Worm (Caenorhabditis elegans) whole organism, young adult: ENCODE measurements around the gene hlh-27.
"Not testable (repeated sequence)": the region's sequence is repeated elsewhere in the genome, so short reads cannot be mapped to it uniquely, and the experiment has no call there.

ENCODE experiments used
- B0019.2 ChIP-seq: fragments of 200-800 bp; sonication (Bioruptor generic); conservative IDR thresholded peaks from 2 replicates; pipeline ENCODE4 v1.3.6; 2022; ENCODE audit warnings: missing genetic modification reagents, missing genetic modification characterization, missing compliant biosample characterization
- B0035.1 ChIP-seq: sonication (generic microtip); optimal IDR thresholded peaks from 2 replicates; lab custom pipeline; 2016; ENCODE audit warnings: missing genetic modification characterization, mild to moderate bottlenecking, missing compliant biosample characterization, missing genotype, missing genetic modification reagents
- B0261.1 ChIP-seq: sonication (generic microtip); optimal IDR thresholded peaks from 2 replicates; lab custom pipeline; 2016; ENCODE audit warnings: mild to moderate bottlenecking, missing genetic modification characterization, moderate library complexity, missing compliant biosample characterization
- B0336.3 ChIP-seq: fragments of 200-800 bp; sonication (Bioruptor generic); IDR thresholded peaks from 2 replicates; pipeline ENCODE4 v1.3.6; 2022; ENCODE audit warnings: missing genetic modification characterization, missing compliant biosample characterization
- D2030.7 ChIP-seq: fragments of 200-800 bp; sonication (Bioruptor generic); IDR thresholded peaks from 2 replicates; pipeline ENCODE4 v1.3.6; 2022; ENCODE audit warnings: missing genetic modification reagents, missing genetic modification characterization, missing compliant biosample characterization
- F22D6.2 ChIP-seq: sonication (generic microtip); optimal IDR thresholded peaks from 2 replicates; lab custom pipeline; 2016; ENCODE audit warnings: mild to moderate bottlenecking, missing genetic modification characterization, missing compliant biosample characterization
- F33H1.4 ChIP-seq: fragments of 200-800 bp; sonication (Bioruptor generic); IDR thresholded peaks from 2 replicates; pipeline ENCODE4 v1.3.6; 2022; ENCODE audit warnings: missing genetic modification reagents, missing genetic modification characterization, missing compliant biosample characterization
- F37B4.10 ChIP-seq: fragments of 200-800 bp; sonication (Bioruptor generic); IDR thresholded peaks from 2 replicates; pipeline ENCODE4 v1.3.6; 2022; ENCODE audit warnings: missing genetic modification characterization, missing compliant biosample characterization
- F39B2.1 ChIP-seq: fragments of 200-800 bp; sonication (Bioruptor generic); IDR thresholded peaks from 2 replicates; pipeline ENCODE4 v1.3.6; 2022; ENCODE audit warnings: missing genetic modification reagents, missing genetic modification characterization, missing compliant biosample characterization
- F57C9.4 ChIP-seq: sonication (generic microtip); optimal IDR thresholded peaks from 2 replicates; lab custom pipeline; 2017; ENCODE audit warnings: mild to moderate bottlenecking, missing genetic modification characterization, missing compliant biosample characterization
- K11D2.4 ChIP-seq: fragments of 200-800 bp; sonication (Bioruptor generic); IDR thresholded peaks from 2 replicates; pipeline ENCODE4 v1.3.6; 2022; ENCODE audit warnings: missing genetic modification reagents, missing genetic modification characterization, missing compliant biosample characterization
- T07F8.4 ChIP-seq: sonication (generic microtip); optimal IDR thresholded peaks from 2 replicates; lab custom pipeline; 2016; ENCODE audit warnings: mild to moderate bottlenecking, missing genetic modification characterization, moderate library complexity, missing compliant biosample characterization
- Y53F4B.3 ChIP-seq: fragments of 200-800 bp; sonication (Bioruptor generic); IDR thresholded peaks from 2 replicates; pipeline ENCODE4 v1.3.6; 2022; ENCODE audit warnings: missing genetic modification reagents, missing genetic modification characterization, missing compliant biosample characterization
- Y56A3A.18 ChIP-seq: fragments of 200-800 bp; sonication (Bioruptor generic); IDR thresholded peaks from 2 replicates; pipeline ENCODE4 v1.3.6; 2022; ENCODE audit warnings: missing genetic modification reagents, missing genetic modification characterization, missing compliant biosample characterization
- Y79H2A.3 ChIP-seq: fragments of 200-800 bp; sonication (Bioruptor generic); conservative IDR thresholded peaks from 2 replicates; pipeline ENCODE4 v1.3.6; 2022; ENCODE audit warnings: missing genetic modification reagents, missing genetic modification characterization, missing compliant biosample characterization
- ZK185.1 ChIP-seq: sonication (generic microtip); optimal IDR thresholded peaks from 2 replicates; lab custom pipeline; 2016; ENCODE audit warnings: mild to moderate bottlenecking, missing genetic modification characterization, missing compliant biosample characterization; ENCODE audit not compliant: poor library complexity, severe bottlenecking
- attf-6 ChIP-seq: fragments of 200-800 bp; sonication (Bioruptor generic); IDR thresholded peaks from 2 replicates; pipeline ENCODE4 v1.3.6; 2022; ENCODE audit warnings: missing genetic modification reagents, missing genetic modification characterization, missing compliant biosample characterization
- bed-1 ChIP-seq: fragments of 200-800 bp; sonication (Bioruptor generic); IDR thresholded peaks from 2 replicates; pipeline ENCODE4 v1.3.6; 2022; ENCODE audit warnings: missing genetic modification reagents, missing genetic modification characterization, missing compliant biosample characterization
- cebp-2 ChIP-seq: fragments of 200-800 bp; sonication (Bioruptor generic); IDR thresholded peaks from 2 replicates; pipeline ENCODE4 v1.3.6; 2022; ENCODE audit warnings: missing genetic modification characterization, missing compliant biosample characterization
- ceh-58 ChIP-seq: fragments of 200-800 bp; sonication (Bioruptor generic); IDR thresholded peaks from 2 replicates; pipeline ENCODE4 v1.3.6; 2022; ENCODE audit warnings: missing genetic modification characterization, missing compliant biosample characterization
- dox-1 ChIP-seq: fragments of 200-800 bp; sonication (Bioruptor generic); IDR thresholded peaks from 2 replicates; pipeline ENCODE4 v1.3.6; 2022; ENCODE audit warnings: missing genetic modification reagents, missing genetic modification characterization, missing compliant biosample characterization
- egl-18 ChIP-seq: fragments of 200-800 bp; sonication (Bioruptor generic); IDR thresholded peaks from 2 replicates; pipeline ENCODE4 v1.3.6; 2022; ENCODE audit warnings: missing genetic modification reagents, missing genetic modification characterization, missing compliant biosample characterization
- ets-4 ChIP-seq: fragments of 200-800 bp; sonication (Bioruptor generic); optimal IDR thresholded peaks from 2 replicates; lab custom pipeline; 2018; ENCODE audit warnings: mild to moderate bottlenecking, missing genetic modification characterization, missing compliant biosample characterization
- gei-17 ChIP-seq: fragments of 200-800 bp; sonication (Bioruptor generic); optimal IDR thresholded peaks from 2 replicates; lab custom pipeline; 2018; ENCODE audit warnings: mild to moderate bottlenecking, missing genetic modification characterization, missing compliant biosample characterization
- hlh-26 ChIP-seq: fragments of 200-800 bp; sonication (Bioruptor generic); conservative IDR thresholded peaks from 2 replicates; pipeline ENCODE4 v1.3.6; 2022; ENCODE audit warnings: missing genetic modification reagents, missing genetic modification characterization, missing compliant biosample characterization
- hmg-1.2 ChIP-seq: fragments of 200-800 bp; sonication (Bioruptor generic); IDR thresholded peaks from 2 replicates; pipeline ENCODE4 v1.3.6; 2022; ENCODE audit warnings: missing genetic modification reagents, missing genetic modification characterization, missing compliant biosample characterization
- lin-40 ChIP-seq: sonication (generic microtip); optimal IDR thresholded peaks from 2 replicates; lab custom pipeline; 2016; ENCODE audit warnings: missing genetic modification characterization, mild to moderate bottlenecking, missing compliant biosample characterization, missing genotype, missing genetic modification reagents
- lsy-27 ChIP-seq: sonication (generic microtip); optimal IDR thresholded peaks from 2 replicates; lab custom pipeline; 2017; ENCODE audit warnings: missing genetic modification characterization, mild to moderate bottlenecking, missing compliant biosample characterization, antibody characterized with exemption, missing genotype, borderline replicate concordance; ENCODE audit not compliant: insufficient read depth
- madf-6 ChIP-seq: fragments of 200-800 bp; sonication (Bioruptor generic); IDR thresholded peaks from 2 replicates; pipeline ENCODE4 v1.3.6; 2022; ENCODE audit warnings: missing genetic modification reagents, missing genetic modification characterization, missing compliant biosample characterization
- madf-8 ChIP-seq: fragments of 200-800 bp; sonication (Bioruptor generic); conservative IDR thresholded peaks from 2 replicates; pipeline ENCODE4 v1.3.6; 2022; ENCODE audit warnings: missing genetic modification reagents, missing genetic modification characterization, missing compliant biosample characterization
- nhr-120 ChIP-seq: fragments of 200-800 bp; sonication (Bioruptor generic); IDR thresholded peaks from 2 replicates; pipeline ENCODE4 v1.3.6; 2022; ENCODE audit warnings: missing genetic modification characterization, missing compliant biosample characterization
- nhr-27 ChIP-seq: fragments of 200-800 bp; sonication (Bioruptor generic); optimal IDR thresholded peaks from 2 replicates; lab custom pipeline; 2018; ENCODE audit warnings: mild to moderate bottlenecking, missing genetic modification characterization, moderate library complexity, missing compliant biosample characterization
- nhr-80 ChIP-seq: sonication (generic microtip); optimal IDR thresholded peaks from 2 replicates; lab custom pipeline; 2016; ENCODE audit warnings: missing genetic modification characterization, missing compliant biosample characterization
- repo-1 ChIP-seq: sonication (generic microtip); optimal IDR thresholded peaks from 2 replicates; lab custom pipeline; 2017; ENCODE audit warnings: mild to moderate bottlenecking, missing genetic modification characterization, missing compliant biosample characterization
- sdz-38 ChIP-seq: sonication (generic microtip); optimal IDR thresholded peaks from 2 replicates; lab custom pipeline; 2016; ENCODE audit warnings: missing genotype, missing genetic modification characterization, missing compliant biosample characterization
- snpc-1.1 ChIP-seq: sonication (generic microtip); optimal IDR thresholded peaks from 2 replicates; lab custom pipeline; 2017; ENCODE audit warnings: missing genetic modification characterization, mild to moderate bottlenecking, missing compliant biosample characterization, antibody characterized with exemption, moderate library complexity, missing genotype, missing genetic modification reagents; ENCODE audit not compliant: insufficient read depth
- snpc-3.4 ChIP-seq: sonication (generic microtip); optimal IDR thresholded peaks from 2 replicates; lab custom pipeline; 2017; ENCODE audit warnings: missing genetic modification characterization, mild to moderate bottlenecking, missing compliant biosample characterization, antibody characterized with exemption, moderate library complexity, missing genotype, missing genetic modification reagents
- snpc-4 ChIP-seq, 5 experiments: fragments of 150-350 bp in 1 of 5; sonication (generic microtip) in 4 of 5; optimal IDR thresholded peaks; 2 replicates each; lab custom pipeline; 2014 to 2018; ENCODE audit warnings: missing genetic modification characterization in 5 of 5, missing biosample characterization in 3 of 5, antibody characterized with exemption in 2 of 5, mild to moderate bottlenecking in 2 of 5, missing compliant biosample characterization in 2 of 5, missing genotype in 2 of 5, moderate library complexity in 2 of 5, missing genetic modification reagents in 1 of 5
- somi-1 ChIP-seq: fragments of 200-800 bp; sonication (Bioruptor generic); optimal IDR thresholded peaks from 2 replicates; lab custom pipeline; 2018; ENCODE audit warnings: mild to moderate bottlenecking, missing genetic modification characterization, missing compliant biosample characterization
- tbx-9 ChIP-seq: sonication (generic microtip); optimal IDR thresholded peaks from 2 replicates; lab custom pipeline; 2016; ENCODE audit warnings: borderline replicate concordance, missing genetic modification characterization, inconsistent platforms, missing compliant biosample characterization
- tlf-1 ChIP-seq: fragments of 200-800 bp; sonication (Bioruptor generic); optimal IDR thresholded peaks from 2 replicates; lab custom pipeline; 2018; ENCODE audit warnings: mild to moderate bottlenecking, missing genetic modification characterization, missing compliant biosample characterization
- xnd-1 ChIP-seq: sonication (generic microtip); optimal IDR thresholded peaks from 2 replicates; lab custom pipeline; 2016; ENCODE audit warnings: missing genotype, missing genetic modification reagents, missing genetic modification characterization, missing compliant biosample characterization
- ztf-28 ChIP-seq: fragments of 200-800 bp; sonication (Bioruptor generic); IDR thresholded peaks from 2 replicates; pipeline ENCODE4 v1.3.6; 2022; ENCODE audit warnings: missing genetic modification reagents, missing genetic modification characterization, missing compliant biosample characterization

The hlh-27 gene

DNA sequence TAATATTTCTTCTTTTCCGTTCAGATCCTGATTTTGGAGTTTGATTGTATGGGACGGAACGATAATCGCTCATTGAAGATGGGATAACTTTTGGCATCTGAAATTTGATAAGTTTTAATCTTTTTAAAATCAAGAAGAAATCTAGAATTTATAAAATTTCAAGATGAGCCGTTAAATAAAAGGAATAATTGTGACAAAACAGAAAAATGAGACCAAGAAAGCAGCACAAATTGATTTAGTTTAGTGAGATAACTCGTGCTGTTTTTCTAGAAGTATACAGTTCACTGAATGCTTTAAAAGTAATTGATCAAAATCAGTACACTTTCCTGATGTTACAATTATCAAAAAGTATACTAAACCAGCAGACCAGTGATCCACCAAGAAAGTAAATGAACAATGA is at the start of gene hlh-27:
Gene hlh-27, minus strand, starts transcription at position 101 of the 400 bp plus-strand sequence.
- TF ChIP-seq hmg-1.2 (GFP tag; lab: Robert Waterston, UW); attf-6 (GFP tag; lab: Robert Waterston, UW); lsy-27: not testable (repeated sequence)
- TF ChIP-seq, all 124 proteins: peak for 0; not testable (repeated sequence) for 124

DNA sequence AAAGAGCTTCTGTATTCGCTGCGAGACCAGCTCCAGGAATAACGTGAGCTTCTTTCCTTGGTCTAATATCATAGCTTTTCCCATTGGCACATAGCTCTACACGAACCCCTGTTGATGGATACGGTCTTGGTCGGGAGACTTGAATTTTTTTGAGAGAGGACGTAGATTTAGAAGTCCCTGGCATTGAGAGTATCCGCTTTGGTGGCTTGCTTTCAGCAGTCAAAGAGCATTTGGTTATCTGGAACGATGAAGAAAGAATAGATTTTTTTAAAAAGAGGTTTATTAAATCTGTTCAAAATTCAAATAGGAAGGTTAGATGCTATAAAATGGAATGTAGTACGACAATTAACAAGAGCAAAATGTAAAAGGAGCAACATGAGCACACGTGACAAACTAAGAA is 49.7 kb upstream of the hlh-27 start, which contains the start of gene C17G10.13:
Gene C17G10.13, minus strand, starts transcription at position 101 of the 400 bp plus-strand sequence.
- no peak for TF ChIP-seq snpc-1.1 (tag; lab: Kevin White, UChicago)
- TF ChIP-seq Y79H2A.3 (GFP tag; lab: Robert Waterston, UW): no peak
- no peak for TF ChIP-seq F37B4.10 (GFP tag; lab: Robert Waterston, UW)
- no peak for TF ChIP-seq repo-1 (tag; lab: Kevin White, UChicago)
- no peak for TF ChIP-seq B0261.1 (tag; lab: Kevin White, UChicago)
- no peak for TF ChIP-seq nhr-80 (tag; lab: Kevin White, UChicago)
- no peak for TF ChIP-seq F39B2.1 (GFP tag; lab: Robert Waterston, UW)
- no peak for TF ChIP-seq cebp-2 (GFP tag; lab: Robert Waterston, UW)

DNA sequence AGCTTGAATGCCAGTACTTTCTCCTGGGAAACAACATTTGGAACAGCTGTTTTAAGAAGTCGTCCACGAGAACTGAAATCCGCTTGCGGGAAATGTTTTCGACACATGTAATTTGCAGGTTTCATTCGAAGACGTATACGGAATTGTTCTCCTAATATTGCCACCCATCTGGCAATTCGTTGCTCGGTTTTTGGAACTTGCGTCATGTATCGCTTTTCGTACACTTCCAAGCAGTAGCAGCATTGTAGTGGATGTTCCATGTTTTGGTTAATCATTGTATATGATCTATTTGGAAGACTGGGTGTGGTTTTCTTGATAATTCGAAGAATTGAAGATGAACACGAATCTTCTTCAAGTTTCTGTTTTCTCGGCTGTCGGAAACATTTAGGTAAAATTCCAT is 47.8 kb upstream of the hlh-27 start:
- TF ChIP-seq nhr-80 (tag; lab: Kevin White, UChicago): no peak
- TF ChIP-seq B0035.1 (tag; lab: Kevin White, UChicago): no peak
- no peak for TF ChIP-seq Y53F4B.3 (GFP tag; lab: Robert Waterston, UW)
- TF ChIP-seq madf-8 (GFP tag; lab: Robert Waterston, UW): no peak
- TF ChIP-seq snpc-3.4 (tag; lab: Kevin White, UChicago): no peak
- no peak for TF ChIP-seq Y56A3A.18 (GFP tag; lab: Robert Waterston, UW)
- no peak for TF ChIP-seq tlf-1
- TF ChIP-seq repo-1 (tag; lab: Kevin White, UChicago): no peak
- TF ChIP-seq cebp-2 (GFP tag; lab: Robert Waterston, UW): no peak
- no peak for TF ChIP-seq ZK185.1 (tag; lab: Kevin White, UChicago)
- TF ChIP-seq nhr-27 (tag; lab: Kevin White, UChicago): no peak
- no peak for TF ChIP-seq tbx-9 (tag; lab: Kevin White, UChicago)
- no peak for TF ChIP-seq hlh-26 (GFP tag; lab: Robert Waterston, UW)
- TF ChIP-seq F22D6.2 (tag; lab: Kevin White, UChicago): no peak
- no peak for TF ChIP-seq bed-1 (GFP tag; lab: Robert Waterston, UW)
- no peak for TF ChIP-seq K11D2.4 (GFP tag; lab: Robert Waterston, UW)
- TF ChIP-seq ztf-28: no peak

- TF ChIP-seq madf-6 (GFP tag; lab: Robert Waterston, UW) (no peak), egl-18 (GFP tag; lab: Robert Waterston, UW) (no peak), dox-1 (peak; percentile 46; the same call in 1 of the 2 replicates), ets-4 (GFP tag; lab: Kevin White, UChicago) (peak; percentile 44), lin-40 (tag; lab: Kevin White, UChicago) (no peak), sdz-38 (tag; lab: Kevin White, UChicago) (no peak), B0019.2 (GFP tag; lab: Robert Waterston, UW) (no peak), xnd-1 (tag; lab: Kevin White, UChicago) (no peak), snpc-3.4 (tag; lab: Kevin White, UChicago) (no peak), F37B4.10 (GFP tag; lab: Robert Waterston, UW) (no peak), somi-1 (no peak), F33H1.4 (no peak), F57C9.4 (no peak), T07F8.4 (tag; lab: Kevin White, UChicago) (no peak), B0336.3 (no peak), D2030.7 (GFP tag; lab: Robert Waterston, UW) (no peak), nhr-120 (GFP tag; lab: Robert Waterston, UW) (no peak), gei-17 (GFP tag; lab: Kevin White, UChicago) (no peak), snpc-4 (GFP tag; optimal IDR thresholded peaks at IDR 0.05; lab: Kevin White, UChicago) (no peak), snpc-4 (tag; optimal IDR thresholded peaks at IDR 0.05; lab: Kevin White, UChicago) (peak in 1 of 4 experiments; percentile 49), ceh-58 (GFP tag; lab: Robert Waterston, UW) (no peak)
These were observed 45.8 kb upstream of the hlh-27 start, which contains the start of gene lys-8 for ce11 chrII:5585788-5586187. Gene lys-8, plus strand, starts transcription at chrII:5586178.
